Fruit fly (Drosophila melanogaster): Measurements from ENCODE around the gene Sfp24C1.

dm6 chr2L:3729635-3730034 lies 29.2 kb downstream of the Sfp24C1 start:
- TF ChIP-seq Ravus (GFP tag; IDR thresholded peaks at IDR 0.05), result no peak
- no peak for TF ChIP-seq CG31224 (GFP tag; IDR thresholded peaks at IDR 0.05)
- TF ChIP-seq btn (GFP tag; optimal IDR thresholded peaks at IDR 0.05), result no peak
- TF ChIP-seq CG1647 (GFP tag; optimal IDR thresholded peaks at IDR 0.05), result no peak
- no peak for TF ChIP-seq CG2202 (tag; optimal IDR thresholded peaks at IDR 0.05)
- no peak for TF ChIP-seq Dll (GFP tag; IDR thresholded peaks at IDR 0.05; ENCODE audit: partially characterized antibody)
- no peak for TF ChIP-seq Fer2 (tag; optimal IDR thresholded peaks at IDR 0.05)
- TF ChIP-seq Hmx (GFP tag; optimal IDR thresholded peaks at IDR 0.05), result no peak
- TF ChIP-seq CG10565 (GFP tag; optimal IDR thresholded peaks at IDR 0.05), result no peak
- no peak for TF ChIP-seq lov (optimal IDR thresholded peaks at IDR 0.05)
- TF ChIP-seq lov (GFP tag; IDR thresholded peaks at IDR 0.05), result no peak
- no peak for TF ChIP-seq sim (GFP tag; IDR thresholded peaks at IDR 0.05)
- no peak for TF ChIP-seq CG1603 (tag; optimal IDR thresholded peaks at IDR 0.05)
- TF ChIP-seq jigr1 (GFP tag; IDR thresholded peaks at IDR 0.05), result no peak
- no peak for TF ChIP-seq Hsf (GFP tag; optimal IDR thresholded peaks at IDR 0.05)
